Fruit fly (Drosophila melanogaster) whole organism, prepupa: ENCODE data around the gene CG4318.
"Not testable (repeated sequence)": the region's sequence is repeated elsewhere in the genome, so short reads cannot be mapped to it uniquely, and the experiment has no call there.

Source experiments
- Blimp-1 ChIP-seq: fragments of 200-800 bp; sonication (Bioruptor generic); optimal IDR thresholded peaks from 3 replicates; lab custom pipeline; 2017; ENCODE audit warnings: missing biosample characterization, missing genetic modification characterization, mild to moderate bottlenecking, moderate library complexity, missing genetic modification reagents
- CG10631 ChIP-seq: fragments of 200-800 bp; sonication (Bioruptor generic); optimal IDR thresholded peaks from 2 replicates; lab custom pipeline; 2016; ENCODE audit warnings: missing biosample characterization, missing genetic modification characterization
- CG10669 ChIP-seq: fragments of 200-800 bp; sonication (Bioruptor generic); optimal IDR thresholded peaks from 3 replicates; lab custom pipeline; 2018; ENCODE audit warnings: missing biosample characterization, mild to moderate bottlenecking, missing genetic modification characterization, moderate library complexity
- CG11294 ChIP-seq: fragments of 200-800 bp; sonication (Bioruptor generic); IDR thresholded peaks from 2 replicates; pipeline ENCODE4 v1.3.6; 2022; ENCODE audit warnings: missing biosample characterization, missing genetic modification characterization
- CG15336 ChIP-seq: fragments of 200-800 bp; sonication (Bioruptor generic); IDR thresholded peaks from 2 replicates; pipeline ENCODE4 v1.3.6; 2022; ENCODE audit warnings: missing biosample characterization, missing genetic modification characterization
- CG1621 ChIP-seq: fragments of 200-800 bp; sonication (Bioruptor generic); optimal IDR thresholded peaks from 3 replicates; lab custom pipeline; 2018; ENCODE audit warnings: missing biosample characterization, mild to moderate bottlenecking, missing genetic modification characterization
- CG16779 ChIP-seq: fragments of 200-800 bp; sonication (Bioruptor generic); optimal IDR thresholded peaks from 3 replicates; lab custom pipeline; 2017; ENCODE audit warnings: missing biosample characterization, mild to moderate bottlenecking, missing genetic modification characterization
- CG31627 ChIP-seq: fragments of 200-800 bp; sonication (Bioruptor generic); optimal IDR thresholded peaks from 3 replicates; lab custom pipeline; 2016; ENCODE audit warnings: missing biosample characterization, missing genetic modification characterization
- CG6163 ChIP-seq: fragments of 200-800 bp; sonication (Bioruptor generic); IDR thresholded peaks from 3 replicates; pipeline ENCODE4 v1.3.6; 2022; ENCODE audit warnings: missing biosample characterization, missing genetic modification characterization
- CG6276 ChIP-seq: fragments of 200-800 bp; sonication (Bioruptor generic); optimal IDR thresholded peaks from 2 replicates; lab custom pipeline; 2017; ENCODE audit warnings: missing biosample characterization, mild to moderate bottlenecking, missing genetic modification characterization
- CG6808 ChIP-seq: fragments of 200-800 bp; sonication (Bioruptor generic); optimal IDR thresholded peaks from 3 replicates; lab custom pipeline; 2017; ENCODE audit warnings: missing biosample characterization, missing genetic modification characterization, mild to moderate bottlenecking, moderate library complexity, missing genetic modification reagents
- CG7368 ChIP-seq: fragments of 200-800 bp; sonication (Bioruptor generic); optimal IDR thresholded peaks from 3 replicates; lab custom pipeline; 2016; ENCODE audit warnings: missing biosample characterization, missing genetic modification characterization
- CG8119 ChIP-seq: fragments of 200-800 bp; sonication (Bioruptor generic); IDR thresholded peaks from 3 replicates; pipeline ENCODE4 v1.3.6; 2022; ENCODE audit warnings: missing biosample characterization, missing genetic modification characterization
- CG8319 ChIP-seq: fragments of 200-800 bp; sonication (Bioruptor generic); optimal IDR thresholded peaks from 3 replicates; lab custom pipeline; 2016; ENCODE audit warnings: missing biosample characterization, missing genetic modification characterization
- CG8632 ChIP-seq: fragments of 200-800 bp; sonication (Bioruptor generic); optimal IDR thresholded peaks from 3 replicates; lab custom pipeline; 2016; ENCODE audit warnings: missing biosample characterization, missing genetic modification characterization
- Eip75B ChIP-seq: fragments of 200-800 bp; sonication (Bioruptor generic); optimal IDR thresholded peaks from 3 replicates; lab custom pipeline; 2016; ENCODE audit warnings: missing biosample characterization, missing genetic modification characterization
- Eip78C ChIP-seq: fragments of 200-800 bp; sonication (Bioruptor generic); peaks from one replicate; lab custom pipeline; 2016; ENCODE audit warnings: missing biosample characterization, missing genetic modification characterization
- Eip93F ChIP-seq: fragments of 200-800 bp; sonication (Bioruptor generic); optimal IDR thresholded peaks from 2 replicates; lab custom pipeline; 2016; ENCODE audit warnings: missing biosample characterization, mild to moderate bottlenecking, missing genetic modification characterization
- Gug ChIP-seq: fragments of 200-800 bp; sonication (Bioruptor generic); IDR thresholded peaks from 2 replicates; pipeline ENCODE4 v1.3.6; 2022; ENCODE audit warnings: missing biosample characterization, missing genetic modification characterization
- Hr38 ChIP-seq: sonication (Bioruptor generic); optimal IDR thresholded peaks from 2 replicates; lab custom pipeline; 2016; ENCODE audit warnings: missing biosample characterization, missing genetic modification characterization
- Hr39 ChIP-seq: fragments of 200-800 bp; sonication (Bioruptor generic); optimal IDR thresholded peaks from 2 replicates; lab custom pipeline; 2016; ENCODE audit warnings: missing biosample characterization, missing genetic modification characterization
- Hr4 ChIP-seq: fragments of 200-800 bp; sonication (Bioruptor generic); optimal IDR thresholded peaks from 3 replicates; lab custom pipeline; 2016; ENCODE audit warnings: missing biosample characterization, missing genetic modification characterization
- Met ChIP-seq: fragments of 200-800 bp; sonication (Bioruptor generic); optimal IDR thresholded peaks from 3 replicates; lab custom pipeline; 2016; ENCODE audit warnings: missing biosample characterization, missing genetic modification characterization
- OdsH ChIP-seq: fragments of 200-800 bp; sonication (Bioruptor generic); optimal IDR thresholded peaks from 3 replicates; lab custom pipeline; 2016; ENCODE audit warnings: missing biosample characterization, missing genetic modification characterization
- Smox ChIP-seq: fragments of 200-800 bp; sonication (Bioruptor generic); optimal IDR thresholded peaks from 3 replicates; lab custom pipeline; 2016; ENCODE audit warnings: missing biosample characterization, missing genetic modification characterization
- Sox102F ChIP-seq: fragments of 200-800 bp; sonication (Bioruptor generic); optimal IDR thresholded peaks from 2 replicates; lab custom pipeline; 2016; ENCODE audit warnings: missing biosample characterization, mild to moderate bottlenecking, missing genetic modification characterization
- Sox14 ChIP-seq: fragments of 200-800 bp; sonication (Bioruptor generic); optimal IDR thresholded peaks from 3 replicates; lab custom pipeline; 2016; ENCODE audit warnings: missing biosample characterization, missing genetic modification characterization
- Sox15 ChIP-seq: fragments of 200-800 bp; sonication (Bioruptor generic); optimal IDR thresholded peaks from 3 replicates; lab custom pipeline; 2016; ENCODE audit warnings: missing biosample characterization, missing genetic modification characterization
- achi ChIP-seq: fragments of 200-800 bp; sonication (Bioruptor generic); optimal IDR thresholded peaks from 3 replicates; lab custom pipeline; 2016; ENCODE audit warnings: missing biosample characterization, missing genetic modification characterization
- dac ChIP-seq: fragments of 200-800 bp; sonication (Bioruptor generic); optimal IDR thresholded peaks from 2 replicates; lab custom pipeline; 2017; ENCODE audit warnings: missing biosample characterization, mild to moderate bottlenecking, missing genetic modification characterization
- dsx ChIP-seq: fragments of 200-800 bp; optimal IDR thresholded peaks from 3 replicates; lab custom pipeline; 2019; ENCODE audit warnings: missing biosample characterization, mild to moderate bottlenecking, missing genetic modification characterization, moderate library complexity; ENCODE audit not compliant: poor library complexity, severe bottlenecking
- eg ChIP-seq: fragments of 200-800 bp; sonication (Bioruptor generic); IDR thresholded peaks from 3 replicates; pipeline ENCODE4 v1.3.6; 2022; ENCODE audit warnings: missing biosample characterization, missing genetic modification characterization
- esn ChIP-seq: fragments of 200-800 bp; sonication (Bioruptor generic); optimal IDR thresholded peaks from 2 replicates; lab custom pipeline; 2016; ENCODE audit warnings: missing biosample characterization, mild to moderate bottlenecking, missing genetic modification characterization, moderate library complexity
- fd59A ChIP-seq: fragments of 200-800 bp; sonication (Bioruptor generic); optimal IDR thresholded peaks from 2 replicates; lab custom pipeline; 2017; ENCODE audit warnings: missing biosample characterization, mild to moderate bottlenecking, missing genetic modification characterization, missing genetic modification reagents
- fd85E ChIP-seq: fragments of 200-800 bp; sonication (Bioruptor generic); optimal IDR thresholded peaks from 3 replicates; lab custom pipeline; 2016; ENCODE audit warnings: missing biosample characterization, missing genetic modification characterization
- lz ChIP-seq: fragments of 200-800 bp; sonication (Bioruptor generic); optimal IDR thresholded peaks from 3 replicates; lab custom pipeline; 2016; ENCODE audit warnings: missing biosample characterization, missing genetic modification characterization
- net ChIP-seq: fragments of 200-800 bp; sonication (Bioruptor generic); optimal IDR thresholded peaks from 3 replicates; lab custom pipeline; 2016; ENCODE audit warnings: missing biosample characterization, missing genetic modification characterization
- pdm3 ChIP-seq: fragments of 200-800 bp; sonication (Bioruptor generic); optimal IDR thresholded peaks from 3 replicates; lab custom pipeline; 2016; ENCODE audit warnings: missing biosample characterization, missing genetic modification characterization
- salr ChIP-seq, 2 experiments: fragments of 200-800 bp; sonication (Bioruptor generic); optimal IDR thresholded peaks; 3 replicates each; lab custom pipeline; 2016 to 2018; ENCODE audit warnings: missing biosample characterization in 2 of 2, missing genetic modification characterization in 2 of 2, mild to moderate bottlenecking in 1 of 2
- spab ChIP-seq: fragments of 200-800 bp; sonication (Bioruptor generic); optimal IDR thresholded peaks from 2 replicates; lab custom pipeline; 2017; ENCODE audit warnings: missing biosample characterization, mild to moderate bottlenecking, missing genetic modification characterization, missing genetic modification reagents
- topi ChIP-seq: fragments of 200-800 bp; sonication (Bioruptor generic); optimal IDR thresholded peaks from 3 replicates; lab custom pipeline; 2016; ENCODE audit warnings: missing biosample characterization, missing genetic modification characterization
- vri ChIP-seq: fragments of 200-800 bp; sonication (Bioruptor generic); optimal IDR thresholded peaks from 3 replicates; lab custom pipeline; 2016; ENCODE audit warnings: missing biosample characterization, mild to moderate bottlenecking, missing genetic modification characterization

Gene CG4318

dm6 chrX:13189032-13189431, 34.3 kb upstream of the CG4318 start, which contains the start of gene Lgr4:
Lgr4 (minus strand) TSS chrX:13189164.
- TF ChIP-seq salr (GFP tag; optimal IDR thresholded peaks at IDR 0.05; lab: Kevin White, UChicago) (peak in 1 of 2 experiments; percentile 2), vri (GFP tag; lab: Kevin White, UChicago) (no peak), Sox15 (GFP tag; lab: Kevin White, UChicago) (no peak), CG6163 (GFP tag; lab: Robert Waterston, UW) (0 out of 3 replicates have a peak, but pooled peaks have one; percentile 34)
- TF ChIP-seq, all 60 proteins: peak for 2

- not testable (repeated sequence) for TF ChIP-seq fd85E; Blimp-1 (GFP tag; lab: Kevin White, UChicago); Met (GFP tag; lab: Kevin White, UChicago)
These were observed 29.5 kb upstream of the CG4318 start, which contains the start of gene CG32641 for dm6 chrX:13184178-13184577. CG32641 (plus strand) TSS chrX:13184478.

- peak; percentile 50; the same call in 1 of the 3 replicates for TF ChIP-seq eg (GFP tag; lab: Robert Waterston, UW)
- peak; percentile 34; the same call in 1 of the 2 replicates for TF ChIP-seq CG15336 (GFP tag; lab: Robert Waterston, UW)
These were observed 23.0 kb upstream of the CG4318 start, which contains the start of gene CG32640 for dm6 chrX:13177720-13178119. CG32640 (plus strand) TSS chrX:13178005.

- TF ChIP-seq OdsH (no peak), salr (GFP tag; optimal IDR thresholded peaks at IDR 0.05; lab: Kevin White, UChicago) (no peak), fd59A (GFP tag; lab: Kevin White, UChicago) (no peak), Hr4 (no peak), CG8319 (GFP tag; lab: Kevin White, UChicago) (no peak)
- TF ChIP-seq, all 60 proteins: peak for 0
These were observed 18.1 kb upstream of the CG4318 start for dm6 chrX:13172865-13173264.

DNA sequence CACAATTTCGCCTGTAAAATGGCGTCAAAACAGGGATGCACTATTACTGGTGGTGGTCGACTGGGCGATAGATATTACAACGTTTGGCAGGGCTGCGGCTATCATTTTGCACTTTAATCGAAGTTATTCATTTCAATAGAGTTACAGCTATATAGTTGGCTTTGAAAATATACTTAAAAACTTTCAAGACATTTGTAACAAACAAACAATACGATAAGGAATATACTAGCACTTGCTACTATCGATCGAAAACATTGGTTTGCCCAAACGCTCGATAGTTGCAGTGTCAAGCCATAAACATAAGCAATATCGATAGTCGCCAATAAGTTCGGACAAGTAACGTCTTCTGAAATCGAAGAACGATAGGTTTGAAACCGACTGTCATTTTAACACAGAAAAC, 4.8 kb upstream of the CG4318 start, which contains the start of the genes Bap60 and CG12096:
Gene Bap60, minus strand, starts transcription at position 28 of the 400 bp plus-strand sequence.
Gene CG12096, plus strand, starts transcription at position 124 of the 400 bp plus-strand sequence.
- TF ChIP-seq Sox14 (GFP tag; lab: Kevin White, UChicago) = peak; percentile 84
- TF ChIP-seq fd85E = no peak
- no peak for TF ChIP-seq CG16779
- TF ChIP-seq CG1621 (tag; lab: Kevin White, UChicago) = peak; percentile 33
- TF ChIP-seq CG11294 (GFP tag; lab: Robert Waterston, UW) = no peak; the same call in 1 of the 2 replicates
- no peak for TF ChIP-seq CG8319 (GFP tag; lab: Kevin White, UChicago)
- TF ChIP-seq Eip78C = peak; percentile 88
- TF ChIP-seq Eip75B (GFP tag; lab: Kevin White, UChicago) = no peak
- peak; percentile 86 for TF ChIP-seq lz
- TF ChIP-seq spab (GFP tag; lab: Kevin White, UChicago) = no peak
- TF ChIP-seq OdsH = no peak
- TF ChIP-seq CG6276 = no peak
- peak; percentile 62 for TF ChIP-seq Smox
- TF ChIP-seq achi (GFP tag; lab: Kevin White, UChicago) = peak; percentile 89
- TF ChIP-seq CG10669 = no peak
- peak; percentile 78 for TF ChIP-seq pdm3
- no peak for TF ChIP-seq Sox102F (GFP tag; lab: Kevin White, UChicago)
- TF ChIP-seq CG10631 (GFP tag; lab: Kevin White, UChicago) = peak; percentile 70
- TF ChIP-seq Gug (GFP tag; lab: Robert Waterston, UW) = peak; percentile 48; the same call in 1 of the 2 replicates
- no peak for TF ChIP-seq CG7368 (GFP tag; lab: Kevin White, UChicago)
- 0 out of 3 replicates have a peak, but pooled peaks have one; percentile 43 for TF ChIP-seq CG8119
- peak; percentile 56 for TF ChIP-seq CG8632 (GFP tag; lab: Kevin White, UChicago)
- TF ChIP-seq Hr4 = peak; percentile 74
- peak; percentile 78 for TF ChIP-seq topi (GFP tag; lab: Kevin White, UChicago)
- no peak for TF ChIP-seq net
- peak; percentile 57 for TF ChIP-seq Sox15 (GFP tag; lab: Kevin White, UChicago)
- TF ChIP-seq fd59A (GFP tag; lab: Kevin White, UChicago) = no peak
- TF ChIP-seq CG6808 (GFP tag; lab: Kevin White, UChicago) = no peak
- TF ChIP-seq Eip93F (GFP tag; lab: Kevin White, UChicago) = no peak
- TF ChIP-seq eg (GFP tag; lab: Robert Waterston, UW) = peak; percentile 58; the same call in 1 of the 3 replicates
- peak; percentile 82 for TF ChIP-seq CG31627
- TF ChIP-seq Hr39 (GFP tag; lab: Kevin White, UChicago) = peak; percentile 84
- TF ChIP-seq Hr38 (GFP tag; lab: Kevin White, UChicago) = no peak
- TF ChIP-seq dac (GFP tag; lab: Kevin White, UChicago) = peak; percentile 35
- TF ChIP-seq CG6163 (GFP tag; lab: Robert Waterston, UW) = peak; percentile 66; the same call in 2 of the 3 replicates
- TF ChIP-seq dsx (GFP tag; lab: Kevin White, UChicago) = no peak
- peak; percentile 81 for TF ChIP-seq esn (GFP tag; lab: Kevin White, UChicago)
